Fruit fly (Drosophila melanogaster): ENCODE data around the gene Jon74E.

The Jon74E gene

dm6 chr3L:17513893-17514616 lies 34.9 kb downstream of the Jon74E start, which contains the start of the genes U4-U6-60K and CG7564 (continued):
- TF ChIP-seq wdn (GFP tag; IDR thresholded peaks at IDR 0.05): no peak
- no peak for TF ChIP-seq CG8478 (optimal IDR thresholded peaks at IDR 0.05)
- TF ChIP-seq CG1647 (GFP tag; optimal IDR thresholded peaks at IDR 0.05): peak; percentile 66
- peak; percentile 81 for TF ChIP-seq Med (GFP tag)
- no peak for TF ChIP-seq cas (GFP tag; IDR thresholded peaks at IDR 0.05)
- TF ChIP-seq CG8290 (GFP tag; optimal IDR thresholded peaks at IDR 0.05): peak; percentile 50
- peak in 1 of 2 experiments; percentile 76 for TF ChIP-seq CG8290 (tag; optimal IDR thresholded peaks at IDR 0.05)
- no peak for TF ChIP-seq NC2α (GFP tag; optimal IDR thresholded peaks at IDR 0.05)
- no peak for TF ChIP-seq gce (GFP tag; IDR thresholded peaks at IDR 0.05)
- no peak for TF ChIP-seq org-1 (GFP tag; optimal IDR thresholded peaks at IDR 0.05)
- peak; percentile 63 for TF ChIP-seq Abd-B (GFP tag; optimal IDR thresholded peaks at IDR 0.05)
- peak; percentile 51 for TF ChIP-seq Lhr (GFP tag; optimal IDR thresholded peaks at IDR 0.05)
- TF ChIP-seq CG30020 (tag; optimal IDR thresholded peaks at IDR 0.05): peak; percentile 63
- no peak for TF ChIP-seq D19A (tag; optimal IDR thresholded peaks at IDR 0.05)
- peak; percentile 95 for TF ChIP-seq CG9932 (GFP tag; IDR thresholded peaks at IDR 0.05)
- peak; percentile 5 for TF ChIP-seq CG12744 (GFP tag; optimal IDR thresholded peaks at IDR 0.05)
- TF ChIP-seq oc (tag; optimal IDR thresholded peaks at IDR 0.05): no peak
- TF ChIP-seq CG12104 (GFP tag; optimal IDR thresholded peaks at IDR 0.05): peak; percentile 71
- TF ChIP-seq amos (GFP tag; IDR thresholded peaks at IDR 0.05; ENCODE audit: partially characterized antibody): peak; percentile 98
- TF ChIP-seq fd102C (GFP tag; optimal IDR thresholded peaks at IDR 0.05): no peak
- no peak for TF ChIP-seq Doc2 (GFP tag; IDR thresholded peaks at IDR 0.05)
- no peak for TF ChIP-seq CG17612 (GFP tag; IDR thresholded peaks at IDR 0.05)
- peak; percentile 97 for TF ChIP-seq MESR4 (GFP tag; optimal IDR thresholded peaks at IDR 0.05)
- no peak for TF ChIP-seq CG15479 (GFP tag; optimal IDR thresholded peaks at IDR 0.05)
- TF ChIP-seq zen2 (GFP tag; IDR thresholded peaks at IDR 0.05; ENCODE audit: partially characterized antibody): peak; percentile 83
- peak; percentile 53 for TF ChIP-seq pzg (GFP tag; optimal IDR thresholded peaks at IDR 0.05)
- no peak for TF ChIP-seq usp (GFP tag; optimal IDR thresholded peaks at IDR 0.05)
- no peak for TF ChIP-seq salm (tag; optimal IDR thresholded peaks at IDR 0.05)
- no peak for TF ChIP-seq bigmax (GFP tag; optimal IDR thresholded peaks at IDR 0.05)
- TF ChIP-seq CG9437 (GFP tag; optimal IDR thresholded peaks at IDR 0.05): peak; percentile 77
- TF ChIP-seq CG11456 (GFP tag; IDR thresholded peaks at IDR 0.05): peak; percentile 61; the same call in 2 of the 3 replicates
- TF ChIP-seq ATbp (GFP tag; optimal IDR thresholded peaks at IDR 0.05): no peak
- TF ChIP-seq kay (GFP tag; optimal IDR thresholded peaks at IDR 0.05): peak; percentile 70
- TF ChIP-seq gsb (GFP tag; IDR thresholded peaks at IDR 0.05): no peak
- peak; percentile 3 for TF ChIP-seq CG3407 (GFP tag; optimal IDR thresholded peaks at IDR 0.05)
- peak; percentile 49; the same call in 1 of the 3 replicates for TF ChIP-seq Mrtf (GFP tag; IDR thresholded peaks at IDR 0.05)
- TF ChIP-seq lab (GFP tag; optimal IDR thresholded peaks at IDR 0.05): peak; percentile 54
- no peak for TF ChIP-seq Hey (tag; optimal IDR thresholded peaks at IDR 0.05)
- TF ChIP-seq seq (GFP tag; IDR thresholded peaks at IDR 0.05): peak; percentile 69
- TF ChIP-seq vvl (GFP tag; IDR thresholded peaks at IDR 0.05): peak; percentile 54
- TF ChIP-seq CG7987 (GFP tag; optimal IDR thresholded peaks at IDR 0.05): no peak
- peak; percentile 22 for TF ChIP-seq Dad (GFP tag; optimal IDR thresholded peaks at IDR 0.05)
- no peak for TF ChIP-seq peb (GFP tag; IDR thresholded peaks at IDR 0.05)
- TF ChIP-seq Sox100B (GFP tag; optimal IDR thresholded peaks at IDR 0.05): no peak
- TF ChIP-seq Taf1 (GFP tag; IDR thresholded peaks at IDR 0.05): 0 out of 2 replicates have a peak, but pooled peaks have one; percentile 33
- peak; percentile 43 for TF ChIP-seq tgo (GFP tag; IDR thresholded peaks at IDR 0.05)
- peak; percentile 25 for TF ChIP-seq stwl (tag; optimal IDR thresholded peaks at IDR 0.05)
- no peak for TF ChIP-seq Lim3 (GFP tag; IDR thresholded peaks at IDR 0.05)
- peak; percentile 62; the same call in 1 of the 2 replicates for TF ChIP-seq lmd (GFP tag; IDR thresholded peaks at IDR 0.05)
- peak; percentile 54 for TF ChIP-seq ssp (GFP tag; IDR thresholded peaks at IDR 0.05)
- peak; percentile 28 for TF ChIP-seq CG8944 (GFP tag; optimal IDR thresholded peaks at IDR 0.05)
